Fruit fly (Drosophila melanogaster) whole organism, embryonic: ENCODE data around the gene prd.
A peak's percentile ranks its signal among the peaks of the same experiment; 100 is the strongest.

Experiments
- Atf3 ChIP-seq: fragments of 200-800 bp; sonication (Bioruptor generic); optimal IDR thresholded peaks from 3 replicates; lab custom pipeline; 2016; ENCODE audit warnings: missing biosample characterization, missing genetic modification characterization
- CG10209 ChIP-seq: fragments of 200-800 bp; sonication (Bioruptor generic); optimal IDR thresholded peaks from 3 replicates; lab custom pipeline; 2017; ENCODE audit warnings: missing biosample characterization, mild to moderate bottlenecking, missing genetic modification characterization, missing genetic modification reagents
- CG1024 ChIP-seq: fragments of 200-800 bp; sonication (Bioruptor generic); IDR thresholded peaks from 2 replicates; pipeline ENCODE4 v1.3.6; 2022; ENCODE audit warnings: missing biosample characterization, missing genetic modification characterization
- CG10267 ChIP-seq: fragments of 200-800 bp; sonication (Bioruptor generic); optimal IDR thresholded peaks from 2 replicates; lab custom pipeline; 2018; ENCODE audit warnings: missing biosample characterization, mild to moderate bottlenecking, missing genetic modification characterization, moderate library complexity
- CG10462 ChIP-seq: fragments of 200-800 bp; sonication (Bioruptor generic); optimal IDR thresholded peaks from 2 replicates; lab custom pipeline; 2016; ENCODE audit warnings: missing biosample characterization, missing genetic modification characterization
- CG10565 ChIP-seq: fragments of 200-800 bp; sonication (Bioruptor generic); optimal IDR thresholded peaks from 3 replicates; lab custom pipeline; 2016; ENCODE audit warnings: missing biosample characterization, mild to moderate bottlenecking, missing genetic modification characterization
- CG12219 ChIP-seq: fragments of 200-800 bp; sonication (Bioruptor generic); optimal IDR thresholded peaks from 3 replicates; lab custom pipeline; 2018; ENCODE audit warnings: missing biosample characterization, mild to moderate bottlenecking, missing genetic modification characterization
- CG12391 ChIP-seq: fragments of 200-800 bp; sonication (Bioruptor generic); optimal IDR thresholded peaks from 3 replicates; lab custom pipeline; 2018; ENCODE audit warnings: missing biosample characterization, mild to moderate bottlenecking, missing genetic modification characterization, moderate library complexity
- CG12659 ChIP-seq: fragments of 200-800 bp; sonication (Bioruptor generic); optimal IDR thresholded peaks from 3 replicates; lab custom pipeline; 2017; ENCODE audit warnings: mild to moderate bottlenecking, missing biosample characterization, missing genetic modification reagents, missing genetic modification characterization
- CG14710 ChIP-seq: fragments of 200-800 bp; sonication (Bioruptor generic); optimal IDR thresholded peaks from 3 replicates; lab custom pipeline; 2019; ENCODE audit warnings: missing biosample characterization, mild to moderate bottlenecking, missing genetic modification characterization, moderate library complexity
- CG15601 ChIP-seq: fragments of 200-800 bp; sonication (Bioruptor generic); optimal IDR thresholded peaks from 3 replicates; lab custom pipeline; 2019; ENCODE audit warnings: missing biosample characterization, mild to moderate bottlenecking, missing genetic modification characterization, moderate library complexity
- CG1603 ChIP-seq: fragments of 200-800 bp; sonication (Bioruptor generic); optimal IDR thresholded peaks from 2 replicates; lab custom pipeline; 2019; ENCODE audit warnings: missing biosample characterization, mild to moderate bottlenecking, missing genetic modification characterization, moderate library complexity
- CG17186 ChIP-seq: fragments of 200-800 bp; sonication (Bioruptor generic); optimal IDR thresholded peaks from 3 replicates; lab custom pipeline; 2017; ENCODE audit warnings: missing biosample characterization, missing genetic modification reagents, missing genetic modification characterization
- CG2116 ChIP-seq: fragments of 200-800 bp; sonication (Bioruptor generic); optimal IDR thresholded peaks from 3 replicates; lab custom pipeline; 2018; ENCODE audit warnings: missing biosample characterization, mild to moderate bottlenecking, missing genetic modification characterization
- CG2199 ChIP-seq: fragments of 200-800 bp; sonication (Bioruptor generic); IDR thresholded peaks from 3 replicates; pipeline ENCODE4 v1.3.6; 2022; ENCODE audit warnings: missing biosample characterization, missing genetic modification characterization
- CG30403 ChIP-seq: fragments of 200-800 bp; sonication (Bioruptor generic); optimal IDR thresholded peaks from 3 replicates; lab custom pipeline; 2016; ENCODE audit warnings: missing biosample characterization, missing genetic modification characterization
- CG33213 ChIP-seq: fragments of 200-800 bp; sonication (Bioruptor generic); optimal IDR thresholded peaks from 3 replicates; lab custom pipeline; 2016; ENCODE audit warnings: missing biosample characterization, missing genetic modification characterization
- CG4617 ChIP-seq: fragments of 200-800 bp; sonication (Bioruptor generic); optimal IDR thresholded peaks from 3 replicates; lab custom pipeline; 2016; ENCODE audit warnings: missing biosample characterization, missing genetic modification characterization, borderline replicate concordance
- CG7271 ChIP-seq: fragments of 200-800 bp; sonication (Bioruptor generic); optimal IDR thresholded peaks from 2 replicates; lab custom pipeline; 2018; ENCODE audit warnings: missing biosample characterization, mild to moderate bottlenecking, missing genetic modification characterization, moderate library complexity
- CG7556 ChIP-seq: fragments of 200-800 bp; sonication (Bioruptor generic); optimal IDR thresholded peaks from 2 replicates; lab custom pipeline; 2017; ENCODE audit warnings: missing biosample characterization, mild to moderate bottlenecking, missing genetic modification characterization
- CG7987 ChIP-seq: fragments of 200-800 bp; sonication (Bioruptor generic); optimal IDR thresholded peaks from 2 replicates; lab custom pipeline; 2018; ENCODE audit warnings: missing biosample characterization, mild to moderate bottlenecking, missing genetic modification characterization, moderate library complexity
- CG9609 ChIP-seq: fragments of 200-800 bp; sonication (Bioruptor generic); optimal IDR thresholded peaks from 3 replicates; lab custom pipeline; 2016; ENCODE audit warnings: missing biosample characterization, missing genetic modification characterization
- CTCF ChIP-seq: fragments of 200-800 bp; sonication (Bioruptor generic); optimal IDR thresholded peaks from 2 replicates; lab custom pipeline; 2017; ENCODE audit warnings: missing biosample characterization, mild to moderate bottlenecking, missing genetic modification characterization, moderate library complexity
- CoRest ChIP-seq: fragments of 200-800 bp; sonication (Bioruptor generic); optimal IDR thresholded peaks from 3 replicates; lab custom pipeline; 2018; ENCODE audit warnings: missing biosample characterization, mild to moderate bottlenecking, missing genetic modification characterization, moderate library complexity
- Dad ChIP-seq: fragments of 200-800 bp; sonication (Bioruptor generic); optimal IDR thresholded peaks from 3 replicates; lab custom pipeline; 2016; ENCODE audit warnings: missing biosample characterization, missing genetic modification characterization
- Dip2 ChIP-seq: fragments of 200-800 bp; sonication (Bioruptor generic); IDR thresholded peaks from 2 replicates; pipeline ENCODE4 v1.3.6; 2022; ENCODE audit warnings: missing biosample characterization, missing genetic modification characterization
- Dp ChIP-seq: fragments of 200-800 bp; sonication (Bioruptor generic); optimal IDR thresholded peaks from 2 replicates; lab custom pipeline; 2018; ENCODE audit warnings: missing biosample characterization, mild to moderate bottlenecking, missing genetic modification characterization, moderate library complexity
- H2.0 ChIP-seq: fragments of 200-800 bp; sonication (Bioruptor generic); IDR thresholded peaks from 2 replicates; pipeline ENCODE4 v1.3.6; 2022; ENCODE audit warnings: missing biosample characterization, missing genetic modification characterization
- Lhr ChIP-seq: fragments of 200-800 bp; sonication (Bioruptor generic); optimal IDR thresholded peaks from 3 replicates; lab custom pipeline; 2017; ENCODE audit warnings: mild to moderate bottlenecking, missing biosample characterization, missing genetic modification reagents, missing genetic modification characterization
- Mad ChIP-seq: fragments of 200-800 bp; sonication (Bioruptor generic); optimal IDR thresholded peaks from 2 replicates; lab custom pipeline; 2016; ENCODE audit warnings: missing biosample characterization, missing genetic modification characterization
- Myb ChIP-seq: fragments of 200-800 bp; sonication (Bioruptor generic); optimal IDR thresholded peaks from 2 replicates; lab custom pipeline; 2016; ENCODE audit warnings: missing biosample characterization, missing genetic modification characterization
- NK7.1 ChIP-seq: fragments of 200-800 bp; sonication (Bioruptor generic); optimal IDR thresholded peaks from 3 replicates; lab custom pipeline; 2016; ENCODE audit warnings: missing biosample characterization, missing genetic modification characterization
- Stat92E ChIP-seq, 3 experiments: fragments of >200 bp in 2 of 3; fragments of 200-800 bp in 1 of 3; sonication (Bioruptor generic) in 1 of 3; optimal IDR thresholded peaks; 2 replicates each; lab custom pipeline; 2017 to 2019; ENCODE audit warnings: missing biosample characterization in 3 of 3, missing genetic modification characterization in 3 of 3, mild to moderate bottlenecking in 1 of 3, moderate library complexity in 1 of 3
- amos ChIP-seq: fragments of 200-800 bp; sonication (Bioruptor generic); IDR thresholded peaks from 2 replicates; pipeline ENCODE4 v1.3.6; 2022; ENCODE audit warnings: missing biosample characterization, missing genetic modification characterization; ENCODE audit not compliant: partially characterized antibody
- bbx ChIP-seq: fragments of 200-800 bp; sonication (Bioruptor generic); IDR thresholded peaks from 2 replicates; pipeline ENCODE4 v1.3.6; 2022; ENCODE audit warnings: missing biosample characterization, missing genetic modification characterization; ENCODE audit not compliant: partially characterized antibody
- br ChIP-seq: fragments of >200 bp; optimal IDR thresholded peaks from 2 replicates; lab custom pipeline; 2017
- cwo ChIP-seq: fragments of 200-800 bp; sonication (Bioruptor generic); optimal IDR thresholded peaks from 3 replicates; lab custom pipeline; 2017; ENCODE audit warnings: missing biosample characterization, missing genetic modification characterization, mild to moderate bottlenecking, moderate library complexity, missing genetic modification reagents
- eve ChIP-seq, 2 experiments: fragments of >200 bp; optimal IDR thresholded peaks; 2 replicates each; lab custom pipeline; 2017; ENCODE audit warnings: missing biosample characterization in 2 of 2, missing genetic modification characterization in 2 of 2
- gcm ChIP-seq: fragments of 200-800 bp; sonication (Bioruptor generic); optimal IDR thresholded peaks from 2 replicates; lab custom pipeline; 2019; ENCODE audit warnings: missing biosample characterization, mild to moderate bottlenecking, missing genetic modification characterization, moderate library complexity
- lab ChIP-seq: fragments of 200-800 bp; sonication (Bioruptor generic); optimal IDR thresholded peaks from 3 replicates; lab custom pipeline; 2017; ENCODE audit warnings: missing biosample characterization, missing genetic modification characterization, mild to moderate bottlenecking, moderate library complexity, missing genetic modification reagents
- lov ChIP-seq, 2 experiments: fragments of 200-800 bp in 1 of 2; fragments of >200 bp in 1 of 2; sonication (Bioruptor generic) in 1 of 2; IDR thresholded peaks in 1 of 2; optimal IDR thresholded peaks in 1 of 2; 2 replicates in 1 of 2; 3 replicates in 1 of 2; pipeline versions ENCODE4 v1.3.6 to Lab custom; 2017 to 2022; ENCODE audit warnings: missing biosample characterization in 1 of 2, missing genetic modification characterization in 1 of 2
- peb ChIP-seq: fragments of 200-800 bp; sonication (Bioruptor generic); IDR thresholded peaks from 2 replicates; pipeline ENCODE4 v1.3.6; 2022; ENCODE audit warnings: missing biosample characterization, missing genetic modification characterization
- sc ChIP-seq, 3 experiments: fragments of >200 bp in 2 of 3; fragments of 200-800 bp in 1 of 3; sonication (Bioruptor generic) in 1 of 3; optimal IDR thresholded peaks; 2 replicates in 2 of 3; 3 replicates in 1 of 3; lab custom pipeline; 2017; ENCODE audit warnings: mild to moderate bottlenecking in 1 of 3, missing biosample characterization in 1 of 3, missing genetic modification characterization in 1 of 3, missing genetic modification reagents in 1 of 3
- sna ChIP-seq: fragments of 200-800 bp; sonication (Bioruptor generic); IDR thresholded peaks from 2 replicates; pipeline ENCODE4 v1.3.6; 2022; ENCODE audit warnings: missing biosample characterization, missing genetic modification characterization; ENCODE audit not compliant: partially characterized antibody
- tin ChIP-seq: fragments of 200-800 bp; sonication (Bioruptor generic); optimal IDR thresholded peaks from 3 replicates; lab custom pipeline; 2016; ENCODE audit warnings: missing biosample characterization, missing genetic modification characterization
- tll ChIP-seq, 2 experiments: fragments of 200-800 bp in 1 of 2; fragments of >200 bp in 1 of 2; sonication (Bioruptor generic) in 1 of 2; optimal IDR thresholded peaks; 2 replicates each; lab custom pipeline; 2017 to 2019; ENCODE audit warnings: missing biosample characterization in 2 of 2, missing genetic modification characterization in 2 of 2, mild to moderate bottlenecking in 1 of 2, moderate library complexity in 1 of 2
- trem ChIP-seq: fragments of 200-800 bp; optimal IDR thresholded peaks from 3 replicates; lab custom pipeline; 2019; ENCODE audit warnings: missing biosample characterization, mild to moderate bottlenecking, missing genetic modification characterization, moderate library complexity
- unc-4 ChIP-seq: fragments of 200-800 bp; sonication (Bioruptor generic); IDR thresholded peaks from 2 replicates; pipeline ENCODE4 v1.3.6; 2022; ENCODE audit warnings: missing biosample characterization, missing genetic modification characterization; ENCODE audit not compliant: partially characterized antibody
- zen ChIP-seq: fragments of 200-800 bp; sonication (Bioruptor generic); optimal IDR thresholded peaks from 3 replicates; lab custom pipeline; 2018; ENCODE audit warnings: missing biosample characterization, mild to moderate bottlenecking, missing genetic modification characterization, moderate library complexity

prd gene

DNA sequence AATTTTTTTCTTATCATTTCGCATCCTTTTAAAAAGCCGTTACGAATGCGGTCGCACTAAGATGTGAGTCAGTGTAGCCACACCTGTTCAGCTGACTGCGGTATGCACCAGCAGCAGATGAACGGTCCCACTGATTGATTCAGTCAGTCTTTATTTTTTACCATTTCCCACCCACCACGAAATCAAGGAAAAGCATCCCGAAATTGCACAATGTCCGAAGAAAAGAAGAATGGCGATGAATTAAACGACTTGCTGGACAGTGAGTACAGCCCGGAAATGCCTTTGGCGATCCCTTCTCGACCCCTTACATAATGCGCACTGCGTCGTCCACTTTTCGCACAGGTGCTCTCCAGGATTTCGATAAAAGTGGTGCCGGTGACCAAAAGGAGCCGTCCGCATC is 8.0 kb upstream of the prd start (continued):
- no peak for TF ChIP-seq peb (GFP tag; lab: Robert Waterston, UW)
- no peak for TF ChIP-seq CG9609
- peak; percentile 53 for TF ChIP-seq trem
- TF ChIP-seq bbx: peak; percentile 44
- peak; percentile 48 for TF ChIP-seq CG2116
- no peak for TF ChIP-seq lab (GFP tag; lab: Kevin White, UChicago)
- peak; percentile 58 for TF ChIP-seq CG10267
- no peak for TF ChIP-seq H2.0 (GFP tag; lab: Robert Waterston, UW)
- TF ChIP-seq CoRest (tag; lab: Kevin White, UChicago): peak; percentile 56
- no peak for TF ChIP-seq gcm (GFP tag; lab: Kevin White, UChicago)
- no peak for TF ChIP-seq tin
- peak; percentile 64 for TF ChIP-seq Lhr (GFP tag; lab: Kevin White, UChicago)
- TF ChIP-seq CG1603 (tag; lab: Kevin White, UChicago): peak; percentile 74
- TF ChIP-seq CG17186 (GFP tag; lab: Kevin White, UChicago): peak; percentile 33
- peak; percentile 4 for TF ChIP-seq CG7987 (GFP tag; lab: Kevin White, UChicago)
- TF ChIP-seq NK7.1: no peak
- no peak for TF ChIP-seq CG15601 (tag; lab: Kevin White, UChicago)
- peak in 1 of 2 experiments; percentile 72 for TF ChIP-seq tll (GFP tag; optimal IDR thresholded peaks at IDR 0.05; lab: Kevin White, UChicago)
- TF ChIP-seq CG12659: peak; percentile 51
- TF ChIP-seq CG12219 (GFP tag; lab: Kevin White, UChicago): no peak
- no peak for TF ChIP-seq Dip2 (GFP tag; lab: Robert Waterston, UW)
- no peak for TF ChIP-seq CG7556
- no peak for TF ChIP-seq br (lab: Kevin White, UChicago)
- peak; percentile 87 for TF ChIP-seq CG4617 (GFP tag; lab: Kevin White, UChicago)
- TF ChIP-seq cwo (GFP tag; lab: Kevin White, UChicago): no peak
- TF ChIP-seq amos: peak; percentile 11; the same call in 1 of the 2 replicates
- TF ChIP-seq CG10565 (GFP tag; lab: Kevin White, UChicago): no peak
- TF ChIP-seq sc (optimal IDR thresholded peaks at IDR 0.05; lab: Kevin White, UChicago): no peak
- no peak for TF ChIP-seq sc (GFP tag; optimal IDR thresholded peaks at IDR 0.05; lab: Kevin White, UChicago)
- no peak for TF ChIP-seq eve (GFP tag; optimal IDR thresholded peaks at IDR 0.05; lab: Kevin White, UChicago)
- TF ChIP-seq CG14710 (tag; lab: Kevin White, UChicago): peak; percentile 100
- peak; percentile 7 for TF ChIP-seq zen (tag; lab: Kevin White, UChicago)
- no peak for TF ChIP-seq CG7271 (tag; lab: Kevin White, UChicago)
- TF ChIP-seq Mad: no peak
- no peak for TF ChIP-seq unc-4 (GFP tag; lab: Robert Waterston, UW)
- peak; percentile 12 for TF ChIP-seq CG12391 (tag; lab: Kevin White, UChicago)
- no peak for TF ChIP-seq Atf3 (GFP tag; lab: Kevin White, UChicago)
- TF ChIP-seq Stat92E (GFP tag; optimal IDR thresholded peaks at IDR 0.05; lab: Kevin White, UChicago): no peak
- no peak for TF ChIP-seq CG10462 (GFP tag; lab: Kevin White, UChicago)
- no peak for TF ChIP-seq CG1024
- TF ChIP-seq Myb (GFP tag; lab: Kevin White, UChicago): peak; percentile 99
- TF ChIP-seq Dad (GFP tag; lab: Kevin White, UChicago): no peak
- no peak for TF ChIP-seq CG30403
- no peak for TF ChIP-seq sna (GFP tag; lab: Robert Waterston, UW)
- no peak for TF ChIP-seq CG2199 (GFP tag; lab: Robert Waterston, UW)
- peak; percentile 44 for TF ChIP-seq CG33213 (GFP tag; lab: Kevin White, UChicago)
- TF ChIP-seq Dp (GFP tag; lab: Kevin White, UChicago): peak; percentile 75
- TF ChIP-seq CTCF: peak; percentile 21
- no peak for TF ChIP-seq lov (optimal IDR thresholded peaks at IDR 0.05; lab: Kevin White, UChicago)
- TF ChIP-seq lov (GFP tag; IDR thresholded peaks at IDR 0.05; lab: Robert Waterston, UW): no peak
- TF ChIP-seq CG10209 (GFP tag; lab: Kevin White, UChicago): no peak
